Worm (Caenorhabditis elegans) whole organism, L3 larva: ENCODE results near the gene K11E4.6.

Source experiments
- R02D3.7 ChIP-seq: fragments of 150-350 bp; optimal IDR thresholded peaks from 2 replicates; lab custom pipeline; 2014; ENCODE audit warnings: missing biosample characterization, missing genetic modification characterization
- aly-2 ChIP-seq: fragments of 150-350 bp; optimal IDR thresholded peaks from 2 replicates; lab custom pipeline; 2014; ENCODE audit warnings: missing biosample characterization, missing genetic modification characterization
- ceh-28 ChIP-seq: fragments of 150-350 bp; optimal IDR thresholded peaks from 2 replicates; lab custom pipeline; 2014; ENCODE audit warnings: missing biosample characterization, missing genetic modification reagents, missing genetic modification characterization
- ceh-82 ChIP-seq: fragments of 150-350 bp; optimal IDR thresholded peaks from 2 replicates; lab custom pipeline; 2014; ENCODE audit warnings: missing biosample characterization, missing genetic modification characterization
- ceh-9 ChIP-seq: sonication (generic microtip); optimal IDR thresholded peaks from 2 replicates; lab custom pipeline; 2018; ENCODE audit warnings: missing biosample characterization, missing genetic modification characterization
- daf-12 ChIP-seq: fragments of 150-350 bp; optimal IDR thresholded peaks from 2 replicates; lab custom pipeline; 2014; ENCODE audit warnings: missing biosample characterization, missing genetic modification reagents, missing genetic modification characterization
- egl-27 ChIP-seq: sonication (generic microtip); optimal IDR thresholded peaks from 4 replicates; lab custom pipeline; 2017; ENCODE audit warnings: missing biosample characterization, missing genetic modification reagents, missing genetic modification characterization
- egl-5 ChIP-seq: fragments of 150-350 bp; optimal IDR thresholded peaks from 2 replicates; lab custom pipeline; 2017; ENCODE audit warnings: missing biosample characterization, missing genetic modification reagents, missing genetic modification characterization, inconsistent platforms
- elt-1 ChIP-seq: fragments of 150-350 bp; optimal IDR thresholded peaks from 2 replicates; lab custom pipeline; 2014; ENCODE audit warnings: missing biosample characterization, missing genetic modification characterization
- elt-2 ChIP-seq: sonication (generic microtip); optimal IDR thresholded peaks from 2 replicates; lab custom pipeline; 2016; ENCODE audit warnings: missing genetic modification reagents, mild to moderate bottlenecking, missing genetic modification characterization, missing compliant biosample characterization
- elt-3 ChIP-seq, 3 experiments: fragments of 150-350 bp in 1 of 3; sonication (generic microtip) in 2 of 3; optimal IDR thresholded peaks; 2 replicates in 2 of 3; 4 replicates in 1 of 3; lab custom pipeline; 2014 to 2017; ENCODE audit warnings: missing biosample characterization in 3 of 3, missing genetic modification characterization in 3 of 3
- fkh-2 ChIP-seq: fragments of 150-350 bp; optimal IDR thresholded peaks from 2 replicates; lab custom pipeline; 2014; ENCODE audit warnings: missing biosample characterization, missing genetic modification reagents, missing genetic modification characterization
- hmg-11 ChIP-seq: sonication (generic microtip); optimal IDR thresholded peaks from 2 replicates; lab custom pipeline; 2016; ENCODE audit warnings: missing genetic modification characterization, missing compliant biosample characterization
- jun-1 ChIP-seq: fragments of 150-350 bp; optimal IDR thresholded peaks from 2 replicates; lab custom pipeline; 2014; ENCODE audit warnings: missing biosample characterization, missing genetic modification reagents, missing genetic modification characterization
- lin-15B ChIP-seq: fragments of 150-350 bp; optimal IDR thresholded peaks from 2 replicates; lab custom pipeline; 2014; ENCODE audit warnings: missing biosample characterization, missing genetic modification characterization
- lin-39 ChIP-seq: fragments of 150-350 bp; optimal IDR thresholded peaks from 2 replicates; lab custom pipeline; 2018; ENCODE audit warnings: missing biosample characterization, missing genetic modification reagents, missing genetic modification characterization
- lsy-12 ChIP-seq: sonication (generic microtip); optimal IDR thresholded peaks from 2 replicates; lab custom pipeline; 2016; ENCODE audit warnings: mild to moderate bottlenecking, missing genetic modification characterization, missing compliant biosample characterization
- mdl-1 ChIP-seq: fragments of 150-350 bp; optimal IDR thresholded peaks from 2 replicates; lab custom pipeline; 2014; ENCODE audit warnings: missing biosample characterization, missing genetic modification characterization
- mml-1 ChIP-seq: fragments of 150-350 bp; sonication (generic microtip); optimal IDR thresholded peaks from 3 replicates; lab custom pipeline; 2014; ENCODE audit warnings: missing biosample characterization, missing genetic modification characterization
- nfya-1 ChIP-seq: sonication (generic microtip); optimal IDR thresholded peaks from 2 replicates; lab custom pipeline; 2017; ENCODE audit warnings: missing genetic modification characterization, mild to moderate bottlenecking, missing compliant biosample characterization, antibody characterized with exemption, moderate library complexity; ENCODE audit not compliant: insufficient read depth
- nhr-11 ChIP-seq: fragments of 150-350 bp; optimal IDR thresholded peaks from 2 replicates; lab custom pipeline; 2014; ENCODE audit warnings: missing biosample characterization, missing genetic modification characterization
- nhr-12 ChIP-seq: fragments of 150-350 bp; optimal IDR thresholded peaks from 2 replicates; lab custom pipeline; 2014; ENCODE audit warnings: missing biosample characterization, missing genetic modification characterization
- nhr-23 ChIP-seq: fragments of 150-350 bp; optimal IDR thresholded peaks from 2 replicates; lab custom pipeline; 2014; ENCODE audit warnings: missing biosample characterization, missing genetic modification reagents, missing genetic modification characterization
- nhr-237 ChIP-seq: fragments of 150-350 bp; optimal IDR thresholded peaks from 2 replicates; lab custom pipeline; 2014; ENCODE audit warnings: missing biosample characterization, missing genetic modification characterization
- nhr-25 ChIP-seq: sonication (generic microtip); optimal IDR thresholded peaks from 2 replicates; lab custom pipeline; 2017; ENCODE audit warnings: missing biosample characterization, missing genetic modification characterization
- nhr-28 ChIP-seq: fragments of 150-350 bp; optimal IDR thresholded peaks from 2 replicates; lab custom pipeline; 2014; ENCODE audit warnings: missing biosample characterization, missing genetic modification characterization
- nhr-43 ChIP-seq: sonication (generic microtip); optimal IDR thresholded peaks from 2 replicates; lab custom pipeline; 2016; ENCODE audit warnings: mild to moderate bottlenecking, missing genetic modification characterization, missing compliant biosample characterization; ENCODE audit not compliant: poor library complexity, severe bottlenecking
- nhr-67 ChIP-seq: fragments of 150-350 bp; optimal IDR thresholded peaks from 2 replicates; lab custom pipeline; 2014; ENCODE audit warnings: missing biosample characterization, missing genetic modification characterization
- pha-4 ChIP-seq: fragments of 150-350 bp; optimal IDR thresholded peaks from 2 replicates; lab custom pipeline; 2014; ENCODE audit warnings: missing biosample characterization, missing genetic modification reagents, missing genetic modification characterization
- pqm-1 ChIP-seq: fragments of 150-350 bp; optimal IDR thresholded peaks from 2 replicates; lab custom pipeline; 2017; ENCODE audit warnings: missing biosample characterization, missing genetic modification characterization, inconsistent platforms
- sea-2 ChIP-seq: fragments of 150-350 bp; sonication (generic microtip); optimal IDR thresholded peaks from 4 replicates; lab custom pipeline; 2014; ENCODE audit warnings: missing biosample characterization, missing genetic modification reagents, missing genetic modification characterization
- skn-1 ChIP-seq: fragments of 150-350 bp; optimal IDR thresholded peaks from 2 replicates; lab custom pipeline; 2014; ENCODE audit warnings: missing biosample characterization, missing genetic modification characterization
- snpc-4 ChIP-seq: fragments of 150-350 bp; optimal IDR thresholded peaks from 2 replicates; lab custom pipeline; 2014; ENCODE audit warnings: missing biosample characterization, missing genetic modification characterization
- tbx-2 ChIP-seq: sonication (generic microtip); optimal IDR thresholded peaks from 2 replicates; lab custom pipeline; 2016; ENCODE audit warnings: mild to moderate bottlenecking, missing genetic modification characterization, missing compliant biosample characterization
- unc-39 ChIP-seq: sonication (generic microtip); optimal IDR thresholded peaks from 4 replicates; lab custom pipeline; 2017; ENCODE audit warnings: missing biosample characterization, missing genetic modification characterization
- unc-62 ChIP-seq: fragments of 150-350 bp; sonication (generic microtip); optimal IDR thresholded peaks from 4 replicates; lab custom pipeline; 2014; ENCODE audit warnings: missing biosample characterization, missing genetic modification reagents, missing genetic modification characterization
- zag-1 ChIP-seq: fragments of 150-350 bp; optimal IDR thresholded peaks from 2 replicates; lab custom pipeline; 2014; ENCODE audit warnings: missing biosample characterization, missing genetic modification characterization
- ztf-11 ChIP-seq: fragments of 150-350 bp; optimal IDR thresholded peaks from 2 replicates; lab custom pipeline; 2014; ENCODE audit warnings: missing biosample characterization, missing genetic modification characterization

K11E4.6 gene

ce11 chrX:13724364-13724763, at the start of gene K11E4.6:
TSS of gene K11E4.6 (plus strand) at chrX:13724664.
- TF ChIP-seq ceh-82 (tag; lab: Kevin White, UChicago) (no peak), aly-2 (tag; lab: Kevin White, UChicago) (no peak), nhr-12 (tag; lab: Kevin White, UChicago) (no peak), pha-4 (tag; lab: Kevin White, UChicago) (no peak), elt-3 (tag; optimal IDR thresholded peaks at IDR 0.05; lab: Kevin White, UChicago) (no peak), tbx-2 (tag; lab: Kevin White, UChicago) (no peak), pqm-1 (no peak), daf-12 (tag; lab: Kevin White, UChicago) (no peak), ztf-11 (tag; lab: Kevin White, UChicago) (no peak), R02D3.7 (tag; lab: Kevin White, UChicago) (no peak)

- TF ChIP-seq lsy-12, result no peak
- TF ChIP-seq jun-1 (tag; lab: Kevin White, UChicago), result peak; percentile 13
- no peak for TF ChIP-seq unc-39
- no peak for TF ChIP-seq mml-1
- TF ChIP-seq mdl-1 (tag; lab: Kevin White, UChicago), result no peak
- peak; percentile 37 for TF ChIP-seq pha-4 (tag; lab: Kevin White, UChicago)
- no peak for TF ChIP-seq pqm-1
- TF ChIP-seq nhr-12 (tag; lab: Kevin White, UChicago), result no peak
- peak; percentile 40 for TF ChIP-seq elt-2
- TF ChIP-seq ceh-9 (tag; lab: Kevin White, UChicago), result no peak
- no peak for TF ChIP-seq fkh-2 (tag; lab: Kevin White, UChicago)
- no peak for TF ChIP-seq lin-15B (tag; lab: Kevin White, UChicago)
- TF ChIP-seq skn-1 (tag; lab: Kevin White, UChicago), result no peak
- TF ChIP-seq nhr-28 (tag; lab: Kevin White, UChicago), result no peak
- TF ChIP-seq zag-1 (tag; lab: Kevin White, UChicago), result no peak
- no peak for TF ChIP-seq ceh-28 (tag; lab: Kevin White, UChicago)
- TF ChIP-seq nfya-1 (tag; lab: Kevin White, UChicago), result no peak
- no peak for TF ChIP-seq nhr-67 (tag; lab: Kevin White, UChicago)
- no peak for TF ChIP-seq unc-62 (GFP tag; lab: Kevin White, UChicago)
- no peak for TF ChIP-seq elt-1 (tag; lab: Kevin White, UChicago)
- TF ChIP-seq nhr-23 (tag; lab: Kevin White, UChicago), result peak; percentile 51
- TF ChIP-seq lin-39 (tag; lab: Kevin White, UChicago), result no peak
- TF ChIP-seq nhr-237 (tag; lab: Kevin White, UChicago), result no peak
- peak; percentile 7 for TF ChIP-seq nhr-25 (tag; lab: Kevin White, UChicago)
- TF ChIP-seq elt-3 (tag; optimal IDR thresholded peaks at IDR 0.05; lab: Kevin White, UChicago), result no peak
- no peak for TF ChIP-seq hmg-11
- no peak for TF ChIP-seq ceh-82 (tag; lab: Kevin White, UChicago)
- no peak for TF ChIP-seq aly-2 (tag; lab: Kevin White, UChicago)
- no peak for TF ChIP-seq nhr-43 (tag; lab: Kevin White, UChicago)
- TF ChIP-seq sea-2 (GFP tag; lab: Kevin White, UChicago), result no peak
- TF ChIP-seq nhr-11 (tag; lab: Kevin White, UChicago), result no peak
- no peak for TF ChIP-seq egl-27 (tag; lab: Kevin White, UChicago)
- TF ChIP-seq ztf-11 (tag; lab: Kevin White, UChicago), result no peak
- no peak for TF ChIP-seq snpc-4
Measured at ce11 chrX:13675444-13675843, 49.0 kb upstream of the K11E4.6 start.

- TF ChIP-seq pha-4 (tag; lab: Kevin White, UChicago) (no peak), snpc-4 (no peak), jun-1 (tag; lab: Kevin White, UChicago) (no peak), ztf-11 (tag; lab: Kevin White, UChicago) (no peak), nfya-1 (tag; lab: Kevin White, UChicago) (no peak), mml-1 (no peak), zag-1 (tag; lab: Kevin White, UChicago) (no peak), nhr-23 (tag; lab: Kevin White, UChicago) (no peak), egl-5 (tag; lab: Kevin White, UChicago) (no peak), ceh-82 (tag; lab: Kevin White, UChicago) (no peak)
Measured at ce11 chrX:13676892-13677291, 47.6 kb upstream of the K11E4.6 start, which contains the start of gene gck-4. TSS of gene gck-4 (plus strand) at chrX:13677192.
